Fruit fly (Drosophila melanogaster) whole organism, adult: ENCODE results near the gene CG43816.
A peak's percentile ranks its signal among the peaks of the same experiment; 100 is the strongest.

Source experiments
- CG11617 ChIP-seq: fragments of 200-800 bp; sonication (Bioruptor generic); optimal IDR thresholded peaks from 2 replicates; lab custom pipeline; 2017; ENCODE audit warnings: mild to moderate bottlenecking, missing biosample characterization, missing genetic modification reagents, missing genetic modification characterization
- CG12768 ChIP-seq: fragments of 200-800 bp; sonication (Bioruptor generic); optimal IDR thresholded peaks from 2 replicates; lab custom pipeline; 2017; ENCODE audit warnings: missing biosample characterization, missing genetic modification characterization, mild to moderate bottlenecking, moderate library complexity, missing genetic modification reagents
- CG14711 ChIP-seq: fragments of 200-800 bp; sonication (Bioruptor generic); optimal IDR thresholded peaks from 2 replicates; lab custom pipeline; 2018; ENCODE audit warnings: missing biosample characterization, mild to moderate bottlenecking, missing genetic modification characterization, moderate library complexity
- CG1620 ChIP-seq: fragments of 200-800 bp; sonication (Bioruptor generic); optimal IDR thresholded peaks from 2 replicates; lab custom pipeline; 2016; ENCODE audit warnings: missing biosample characterization, missing genetic modification characterization
- CG33017 ChIP-seq: fragments of 200-800 bp; sonication (Bioruptor generic); optimal IDR thresholded peaks from 2 replicates; lab custom pipeline; 2018; ENCODE audit warnings: missing biosample characterization, mild to moderate bottlenecking, missing genetic modification characterization, moderate library complexity
- CG5204 ChIP-seq: fragments of 200-800 bp; sonication (Bioruptor generic); optimal IDR thresholded peaks from 2 replicates; lab custom pipeline; 2016; ENCODE audit warnings: missing biosample characterization, missing genetic modification characterization
- CG7045 ChIP-seq: fragments of 200-800 bp; sonication (Bioruptor generic); optimal IDR thresholded peaks from 2 replicates; lab custom pipeline; 2017; ENCODE audit warnings: missing biosample characterization, mild to moderate bottlenecking, missing genetic modification characterization
- CG7101 ChIP-seq: fragments of 200-800 bp; sonication (Bioruptor generic); optimal IDR thresholded peaks from 2 replicates; lab custom pipeline; 2018; ENCODE audit warnings: missing biosample characterization, mild to moderate bottlenecking, missing genetic modification characterization, moderate library complexity
- Clk ChIP-seq: fragments of 200-800 bp; sonication (Bioruptor generic); optimal IDR thresholded peaks from 2 replicates; lab custom pipeline; 2017; ENCODE audit warnings: missing biosample characterization, missing genetic modification characterization
- Crg-1 ChIP-seq: fragments of 200-800 bp; sonication (Bioruptor generic); optimal IDR thresholded peaks from 2 replicates; lab custom pipeline; 2016; ENCODE audit warnings: missing biosample characterization, missing genetic modification characterization
- Hr96 ChIP-seq: fragments of 200-800 bp; sonication (Bioruptor generic); optimal IDR thresholded peaks from 2 replicates; lab custom pipeline; 2016; ENCODE audit warnings: missing biosample characterization, missing genetic modification characterization
- Mnt ChIP-seq: fragments of 200-800 bp; sonication (Bioruptor generic); optimal IDR thresholded peaks from 2 replicates; lab custom pipeline; 2016; ENCODE audit warnings: missing biosample characterization, mild to moderate bottlenecking, missing genetic modification characterization
- bab1 ChIP-seq: fragments of 200-800 bp; sonication (Bioruptor generic); optimal IDR thresholded peaks from 3 replicates; lab custom pipeline; 2019; ENCODE audit warnings: missing biosample characterization, mild to moderate bottlenecking, missing genetic modification characterization, moderate library complexity
- cic ChIP-seq: fragments of 200-800 bp; sonication (Bioruptor generic); optimal IDR thresholded peaks from 2 replicates; lab custom pipeline; 2017; ENCODE audit warnings: missing biosample characterization, mild to moderate bottlenecking, missing genetic modification characterization, moderate library complexity
- kay ChIP-seq: fragments of 200-800 bp; sonication (Bioruptor generic); peaks from one replicate; lab custom pipeline; 2016; ENCODE audit warnings: missing biosample characterization, missing genetic modification characterization, borderline replicate concordance
- ovo ChIP-seq: fragments of 200-800 bp; sonication (Bioruptor generic); optimal IDR thresholded peaks from 2 replicates; lab custom pipeline; 2016; ENCODE audit warnings: missing biosample characterization, missing genetic modification characterization
- pad ChIP-seq: fragments of 200-800 bp; sonication (Bioruptor generic); optimal IDR thresholded peaks from 3 replicates; lab custom pipeline; 2017; ENCODE audit warnings: missing biosample characterization, missing genetic modification characterization, mild to moderate bottlenecking, moderate library complexity, missing genetic modification reagents
- tj ChIP-seq: fragments of 200-800 bp; sonication (Bioruptor generic); optimal IDR thresholded peaks from 3 replicates; lab custom pipeline; 2017; ENCODE audit warnings: missing biosample characterization, mild to moderate bottlenecking, missing genetic modification characterization, moderate library complexity
- toe ChIP-seq: fragments of 200-800 bp; sonication (Bioruptor generic); optimal IDR thresholded peaks from 2 replicates; lab custom pipeline; 2016; ENCODE audit warnings: missing biosample characterization, missing genetic modification characterization

Gene CG43816

dm6 chr2L:16026693-16027092, 22.6 kb downstream of the CG43816 start:
- TF ChIP-seq cic (GFP tag; lab: Kevin White, UChicago): no peak
- no peak for TF ChIP-seq CG1620 (GFP tag; lab: Kevin White, UChicago)
- TF ChIP-seq CG7045 (GFP tag; lab: Kevin White, UChicago): no peak
- TF ChIP-seq CG11617 (GFP tag; lab: Kevin White, UChicago): no peak
- TF ChIP-seq Mnt (GFP tag; lab: Kevin White, UChicago): no peak
- TF ChIP-seq Clk (GFP tag; lab: Kevin White, UChicago): no peak
- no peak for TF ChIP-seq CG12768 (GFP tag; lab: Kevin White, UChicago)
- no peak for TF ChIP-seq tj
- no peak for TF ChIP-seq pad (GFP tag; lab: Kevin White, UChicago)
- TF ChIP-seq CG14711 (tag; lab: Kevin White, UChicago): no peak
- no peak for TF ChIP-seq kay

dm6 chr2L:16040255-16040654, 36.1 kb downstream of the CG43816 start:
- peak; percentile 41 for TF ChIP-seq pad (GFP tag; lab: Kevin White, UChicago)
- TF ChIP-seq Hr96 (GFP tag; lab: Kevin White, UChicago): peak; percentile 41
- no peak for TF ChIP-seq kay
- no peak for TF ChIP-seq Crg-1 (GFP tag; lab: Kevin White, UChicago)
- no peak for TF ChIP-seq CG12768 (GFP tag; lab: Kevin White, UChicago)
- TF ChIP-seq toe (GFP tag; lab: Kevin White, UChicago): no peak
- peak; percentile 24 for TF ChIP-seq CG7101
- no peak for TF ChIP-seq cic (GFP tag; lab: Kevin White, UChicago)
- TF ChIP-seq CG11617 (GFP tag; lab: Kevin White, UChicago): no peak
- no peak for TF ChIP-seq CG7045 (GFP tag; lab: Kevin White, UChicago)
- TF ChIP-seq tj: no peak
- peak; percentile 46 for TF ChIP-seq CG1620 (GFP tag; lab: Kevin White, UChicago)
- no peak for TF ChIP-seq Clk (GFP tag; lab: Kevin White, UChicago)
- no peak for TF ChIP-seq CG33017 (tag; lab: Kevin White, UChicago)
- peak; percentile 13 for TF ChIP-seq bab1
- TF ChIP-seq ovo: peak; percentile 52
- no peak for TF ChIP-seq CG5204 (GFP tag; lab: Kevin White, UChicago)

dm6 chr2L:16041727-16042126, 37.6 kb downstream of the CG43816 start, which contains the start of the genes BicC and CG45084:
BicC (plus strand) TSS chr2L:16042047.
CG45084 (plus strand) TSS chr2L:16042047.
- TF ChIP-seq CG1620 (GFP tag; lab: Kevin White, UChicago): no peak
- peak; percentile 93 for TF ChIP-seq ovo

- peak; percentile 93 for TF ChIP-seq pad (GFP tag; lab: Kevin White, UChicago)
- no peak for TF ChIP-seq CG7045 (GFP tag; lab: Kevin White, UChicago)
Observed at dm6 chr2L:16042385-16043071, 38.4 kb downstream of the CG43816 start.

- no peak for TF ChIP-seq Mnt (GFP tag; lab: Kevin White, UChicago)
- TF ChIP-seq pad (GFP tag; lab: Kevin White, UChicago): peak; percentile 100
Observed at dm6 chr2L:16049647-16050046, 45.5 kb downstream of the CG43816 start, which contains the start of gene beat-Ia. beat-Ia (plus strand) TSS chr2L:16049965.
